Worm (Caenorhabditis elegans) whole organism, mixed stage, embryonic: Measurements from ENCODE around the gene clc-28.

ENCODE experiments used
- ces-1 ChIP-seq: fragments of 150-350 bp; optimal IDR thresholded peaks from 2 replicates; lab custom pipeline; 2014; ENCODE audit warnings: missing biosample characterization, missing genetic modification reagents, missing genetic modification characterization
- elt-1 ChIP-seq: sonication (generic microtip); optimal IDR thresholded peaks from 2 replicates; lab custom pipeline; 2017; ENCODE audit warnings: missing genetic modification characterization, mild to moderate bottlenecking, missing compliant biosample characterization, antibody characterized with exemption, moderate library complexity, borderline replicate concordance; ENCODE audit not compliant: insufficient read depth
- lsy-2 ChIP-seq: fragments of 150-350 bp; optimal IDR thresholded peaks from 2 replicates; lab custom pipeline; 2014; ENCODE audit warnings: missing biosample characterization, missing genetic modification characterization
- mls-2 ChIP-seq: sonication (generic microtip); optimal IDR thresholded peaks from 2 replicates; lab custom pipeline; 2016; ENCODE audit warnings: mild to moderate bottlenecking, missing genetic modification characterization, moderate library complexity, missing compliant biosample characterization
- nhr-237 ChIP-seq: fragments of 150-350 bp; optimal IDR thresholded peaks from 2 replicates; lab custom pipeline; 2014; ENCODE audit warnings: missing biosample characterization, missing genetic modification characterization

clc-28 gene

ce11 chrIII:8289181-8289580 is 50.1 kb downstream of the clc-28 start:
- no peak for TF ChIP-seq nhr-237 (tag; lab: Kevin White, UChicago)
- TF ChIP-seq mls-2 (tag; lab: Kevin White, UChicago) = no peak
- peak; percentile 95 for TF ChIP-seq ces-1 (GFP tag; lab: Kevin White, UChicago)
- no peak for TF ChIP-seq lsy-2 (tag; lab: Kevin White, UChicago)
- peak; percentile 43 for TF ChIP-seq elt-1 (tag; lab: Kevin White, UChicago)
